Worm (Caenorhabditis elegans): ENCODE results near the gene ZC53.22.

ZC53.22 gene

DNA sequence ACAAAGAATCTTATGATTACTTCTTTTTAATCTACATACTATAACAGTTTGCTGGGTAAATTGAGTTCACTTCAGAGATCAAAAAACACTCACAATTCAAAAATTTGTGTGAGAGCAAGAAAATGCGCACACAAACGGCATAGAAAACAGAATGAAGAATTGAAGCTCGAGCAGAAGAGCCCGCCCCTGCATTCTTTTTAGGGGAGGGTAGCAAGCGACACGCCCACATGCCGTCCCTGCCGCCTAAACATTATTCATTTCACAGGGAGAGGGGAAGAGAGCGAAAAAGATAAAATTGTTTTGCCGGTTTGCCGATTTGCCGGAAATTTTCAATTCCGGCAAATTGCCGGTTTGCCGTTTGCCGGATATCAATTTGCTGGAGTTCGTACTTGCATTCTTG is 12.8 kb downstream of the ZC53.22 start:
- peak; percentile 75 for TF ChIP-seq ceh-31 (tag; optimal IDR thresholded peaks at IDR 0.05)
- no peak for TF ChIP-seq elt-2 (tag; optimal IDR thresholded peaks at IDR 0.05)
- no peak for TF ChIP-seq eyg-1 (tag; optimal IDR thresholded peaks at IDR 0.05)
- peak; percentile 27 for TF ChIP-seq tbx-2 (tag; optimal IDR thresholded peaks at IDR 0.05)
- peak; percentile 50 for TF ChIP-seq nfya-1 (tag; optimal IDR thresholded peaks at IDR 0.05)
- no peak for TF ChIP-seq hlh-8 (tag; optimal IDR thresholded peaks at IDR 0.05)
- peak; percentile 99 for TF ChIP-seq sdc-2 (tag; optimal IDR thresholded peaks at IDR 0.05)
- peak; percentile 39 for TF ChIP-seq C08G9.2 (tag; optimal IDR thresholded peaks at IDR 0.05)
- TF ChIP-seq ceh-18 (tag; optimal IDR thresholded peaks at IDR 0.05): peak; percentile 64
- no peak for TF ChIP-seq Y22D7AL.16 (tag; optimal IDR thresholded peaks at IDR 0.05)
- TF ChIP-seq unc-42 (tag; optimal IDR thresholded peaks at IDR 0.05): peak; percentile 24
- TF ChIP-seq pha-2 (tag; optimal IDR thresholded peaks at IDR 0.05): no peak
- TF ChIP-seq C38D4.7 (GFP tag; optimal IDR thresholded peaks at IDR 0.05): no peak

DNA sequence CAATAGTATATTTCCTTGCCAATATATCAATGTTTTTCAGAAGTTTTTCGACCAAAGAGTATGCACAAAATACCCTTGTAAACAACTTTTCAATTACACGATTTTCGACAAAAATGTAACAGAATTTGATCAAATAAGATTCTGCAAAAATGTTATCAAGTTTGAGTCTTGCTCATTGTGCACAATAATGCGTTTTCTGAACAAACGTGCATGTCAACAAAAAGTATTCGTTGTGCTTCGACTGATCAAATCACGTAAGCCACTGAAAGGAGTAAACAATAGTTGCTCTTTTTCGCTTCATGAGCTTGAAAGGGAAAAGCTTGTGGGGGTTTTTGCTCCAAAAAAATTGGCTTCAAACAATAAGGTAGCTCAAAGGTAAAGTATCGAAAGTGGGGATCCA is 15.2 kb downstream of the ZC53.22 start:
- TF ChIP-seq lim-6 (tag; optimal IDR thresholded peaks at IDR 0.05): no peak
- TF ChIP-seq hlh-8 (tag; optimal IDR thresholded peaks at IDR 0.05): no peak
- TF ChIP-seq dve-1 (tag; optimal IDR thresholded peaks at IDR 0.05): no peak
- TF ChIP-seq fkh-10 (GFP tag; optimal IDR thresholded peaks at IDR 0.05): no peak
- TF ChIP-seq C38D4.7 (GFP tag; optimal IDR thresholded peaks at IDR 0.05): no peak
- TF ChIP-seq sdc-2 (tag; optimal IDR thresholded peaks at IDR 0.05): no peak
- no peak for TF ChIP-seq dmd-4 (tag; optimal IDR thresholded peaks at IDR 0.05; ENCODE audit: borderline replicate concordance)
- no peak for TF ChIP-seq ceh-48 (tag; optimal IDR thresholded peaks at IDR 0.05)
- no peak for TF ChIP-seq fkh-6 (tag; optimal IDR thresholded peaks at IDR 0.05)
- no peak for TF ChIP-seq fax-1 (tag; optimal IDR thresholded peaks at IDR 0.05)
- no peak for TF ChIP-seq ceh-6 (GFP tag; optimal IDR thresholded peaks at IDR 0.05)
- no peak for TF ChIP-seq ahr-1 (tag; optimal IDR thresholded peaks at IDR 0.05)
- TF ChIP-seq npax-4 (tag; optimal IDR thresholded peaks at IDR 0.05): no peak
- no peak for TF ChIP-seq syd-9 (tag; optimal IDR thresholded peaks at IDR 0.05)
- TF ChIP-seq eyg-1 (tag; optimal IDR thresholded peaks at IDR 0.05): no peak
- no peak for TF ChIP-seq ceh-14 (tag; optimal IDR thresholded peaks at IDR 0.05)
- TF ChIP-seq odd-2 (tag; optimal IDR thresholded peaks at IDR 0.05): no peak
- TF ChIP-seq ceh-24 (tag; optimal IDR thresholded peaks at IDR 0.05): no peak

DNA sequence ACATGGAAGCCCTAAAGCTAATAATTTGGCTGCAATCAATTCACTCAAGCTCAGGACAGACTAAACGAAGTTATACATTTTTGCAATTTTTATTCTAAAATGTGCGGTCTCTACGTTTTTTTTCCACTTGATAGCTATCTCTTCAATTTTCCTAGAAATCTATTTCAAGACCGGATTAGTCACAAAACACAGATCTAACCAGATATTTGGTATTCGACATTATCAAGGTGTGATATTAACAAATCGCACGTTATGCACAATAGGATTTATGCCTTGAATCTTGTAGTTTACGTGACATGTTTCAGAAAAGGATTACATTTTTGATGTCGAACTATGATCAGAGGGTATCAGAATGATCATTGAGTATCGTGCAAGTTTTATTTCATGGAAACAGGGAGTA is 20.7 kb downstream of the ZC53.22 start:
- TF ChIP-seq madf-2 (tag; optimal IDR thresholded peaks at IDR 0.05) (no peak), gmeb-2 (tag; optimal IDR thresholded peaks at IDR 0.05) (no peak), ceh-19 (GFP tag; optimal IDR thresholded peaks at IDR 0.05) (no peak), ceh-6 (GFP tag; optimal IDR thresholded peaks at IDR 0.05) (no peak), ceh-2 (tag; optimal IDR thresholded peaks at IDR 0.05) (no peak), ets-4 (tag; optimal IDR thresholded peaks at IDR 0.05) (no peak), ama-1 (optimal IDR thresholded peaks at IDR 0.05) (no peak), ahr-1 (tag; optimal IDR thresholded peaks at IDR 0.05) (no peak), K09A11.1 (tag; optimal IDR thresholded peaks at IDR 0.05; ENCODE audit: insufficient read depth) (no peak), hlh-8 (tag; optimal IDR thresholded peaks at IDR 0.05) (no peak)

DNA sequence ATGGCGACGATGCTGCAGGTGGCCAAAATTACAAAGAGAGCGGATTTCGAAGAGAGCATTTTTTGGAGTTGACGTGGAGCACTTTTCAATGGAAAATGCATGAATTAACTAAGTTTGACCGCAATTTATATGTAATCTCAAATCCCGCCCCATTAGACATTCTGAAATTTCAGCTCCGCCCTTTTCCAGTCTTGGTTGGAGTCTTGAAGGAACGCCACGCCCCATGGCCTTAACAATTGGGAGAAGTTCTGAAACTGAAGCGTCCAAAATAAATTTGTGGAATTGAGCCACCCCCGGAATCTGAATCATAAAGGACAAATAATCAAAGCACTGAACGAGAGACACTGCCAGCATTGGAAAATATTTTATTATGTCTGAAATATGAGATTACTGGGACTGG is 25.0 kb downstream of the ZC53.22 start, which contains the start of gene B0294.1:
Gene B0294.1, minus strand, starts transcription at position 101 of the 400 bp plus-strand sequence.
- TF ChIP-seq ceh-22 (tag; optimal IDR thresholded peaks at IDR 0.05): no peak
- TF ChIP-seq pag-3 (tag; optimal IDR thresholded peaks at IDR 0.05; ENCODE audit: borderline replicate concordance): no peak
- no peak for TF ChIP-seq ceh-30 (tag; optimal IDR thresholded peaks at IDR 0.05)
- TF ChIP-seq ceh-31 (tag; optimal IDR thresholded peaks at IDR 0.05): no peak
- TF ChIP-seq pat-9 (tag; optimal IDR thresholded peaks at IDR 0.05): no peak
